Fruit fly (Drosophila melanogaster) whole organism, embryonic: ENCODE measurements around the gene CG10993.

ENCODE experiments used
- Abd-B ChIP-seq: fragments of 200-800 bp; sonication (Bioruptor generic); optimal IDR thresholded peaks from 2 replicates; lab custom pipeline; 2018; ENCODE audit warnings: missing biosample characterization, mild to moderate bottlenecking, missing genetic modification characterization, moderate library complexity
- Bteb2 ChIP-seq: fragments of 200-800 bp; sonication (Bioruptor generic); optimal IDR thresholded peaks from 2 replicates; lab custom pipeline; 2016; ENCODE audit warnings: missing biosample characterization, missing genetic modification characterization
- CG10654 ChIP-seq: fragments of 200-800 bp; sonication (Bioruptor generic); optimal IDR thresholded peaks from 2 replicates; lab custom pipeline; 2016; ENCODE audit warnings: missing biosample characterization, missing genetic modification characterization
- CG11504 ChIP-seq: fragments of 200-800 bp; sonication (Bioruptor generic); optimal IDR thresholded peaks from 3 replicates; lab custom pipeline; 2019; ENCODE audit warnings: missing biosample characterization, mild to moderate bottlenecking, missing genetic modification characterization, moderate library complexity
- CG11723 ChIP-seq: fragments of 200-800 bp; sonication (Bioruptor generic); optimal IDR thresholded peaks from 2 replicates; lab custom pipeline; 2017; ENCODE audit warnings: missing biosample characterization, mild to moderate bottlenecking, missing genetic modification characterization
- CG12104 ChIP-seq: fragments of 200-800 bp; sonication (Bioruptor generic); optimal IDR thresholded peaks from 3 replicates; lab custom pipeline; 2016; ENCODE audit warnings: missing biosample characterization, missing genetic modification characterization
- CG12299 ChIP-seq: fragments of 200-800 bp; sonication (Bioruptor generic); optimal IDR thresholded peaks from 2 replicates; lab custom pipeline; 2018; ENCODE audit warnings: missing biosample characterization, mild to moderate bottlenecking, missing genetic modification characterization
- CG1233 ChIP-seq: fragments of 200-800 bp; sonication (Bioruptor generic); optimal IDR thresholded peaks from 4 replicates; lab custom pipeline; 2018; ENCODE audit warnings: missing biosample characterization, mild to moderate bottlenecking, missing genetic modification characterization
- CG12744 ChIP-seq: fragments of 200-800 bp; sonication (Bioruptor generic); optimal IDR thresholded peaks from 2 replicates; lab custom pipeline; 2016; ENCODE audit warnings: missing biosample characterization, missing genetic modification characterization
- CG15696 ChIP-seq: fragments of 200-800 bp; sonication (Bioruptor generic); optimal IDR thresholded peaks from 2 replicates; lab custom pipeline; 2019; ENCODE audit warnings: missing biosample characterization, mild to moderate bottlenecking, missing genetic modification characterization, moderate library complexity
- CG17328 ChIP-seq: fragments of 200-800 bp; sonication (Bioruptor generic); IDR thresholded peaks from 2 replicates; pipeline ENCODE4 v1.3.6; 2022; ENCODE audit warnings: missing biosample characterization, missing genetic modification characterization
- CG17385 ChIP-seq: fragments of 200-800 bp; sonication (Bioruptor generic); optimal IDR thresholded peaks from 3 replicates; lab custom pipeline; 2018; ENCODE audit warnings: missing biosample characterization, mild to moderate bottlenecking, missing genetic modification characterization
- CG1792 ChIP-seq: fragments of 200-800 bp; sonication (Bioruptor generic); optimal IDR thresholded peaks from 2 replicates; lab custom pipeline; 2016; ENCODE audit warnings: missing biosample characterization, missing genetic modification characterization
- CG18262 ChIP-seq: fragments of 200-800 bp; optimal IDR thresholded peaks from 3 replicates; lab custom pipeline; 2019; ENCODE audit warnings: missing biosample characterization, mild to moderate bottlenecking, missing genetic modification characterization, moderate library complexity
- CG1832 ChIP-seq: fragments of 200-800 bp; sonication (Bioruptor generic); optimal IDR thresholded peaks from 2 replicates; lab custom pipeline; 2017; ENCODE audit warnings: missing biosample characterization, mild to moderate bottlenecking, missing genetic modification characterization, inconsistent platforms
- CG2678 ChIP-seq: fragments of 200-800 bp; sonication (Bioruptor generic); optimal IDR thresholded peaks from 3 replicates; lab custom pipeline; 2019; ENCODE audit warnings: missing biosample characterization, mild to moderate bottlenecking, missing genetic modification characterization, moderate library complexity
- CG2875 ChIP-seq: fragments of 200-800 bp; sonication (Bioruptor generic); optimal IDR thresholded peaks from 2 replicates; lab custom pipeline; 2017; ENCODE audit warnings: missing biosample characterization, mild to moderate bottlenecking, missing genetic modification characterization, missing genetic modification reagents
- CG2889 ChIP-seq: fragments of 200-800 bp; sonication (Bioruptor generic); IDR thresholded peaks from 3 replicates; pipeline ENCODE4 v1.3.6; 2022; ENCODE audit warnings: missing biosample characterization, missing genetic modification characterization
- CG33557 ChIP-seq: fragments of 200-800 bp; sonication (Bioruptor generic); optimal IDR thresholded peaks from 2 replicates; lab custom pipeline; 2019; ENCODE audit warnings: missing biosample characterization, mild to moderate bottlenecking, missing genetic modification characterization, moderate library complexity
- CG3838 ChIP-seq: fragments of 200-800 bp; sonication (Bioruptor generic); optimal IDR thresholded peaks from 3 replicates; lab custom pipeline; 2016; ENCODE audit warnings: missing biosample characterization, missing genetic modification characterization
- CG4820 ChIP-seq: fragments of 200-800 bp; sonication (Bioruptor generic); optimal IDR thresholded peaks from 3 replicates; lab custom pipeline; 2016; ENCODE audit warnings: missing biosample characterization, missing genetic modification characterization
- CG6765 ChIP-seq: fragments of 200-800 bp; sonication (Bioruptor generic); optimal IDR thresholded peaks from 3 replicates; lab custom pipeline; 2017; ENCODE audit warnings: missing biosample characterization, mild to moderate bottlenecking, missing genetic modification characterization
- CG6791 ChIP-seq: fragments of 200-800 bp; sonication (Bioruptor generic); IDR thresholded peaks from 3 replicates; pipeline ENCODE4 v1.3.6; 2022; ENCODE audit warnings: missing biosample characterization, missing genetic modification characterization; ENCODE audit not compliant: partially characterized antibody
- CG7963 ChIP-seq: fragments of 200-800 bp; sonication (Bioruptor generic); IDR thresholded peaks from 3 replicates; pipeline ENCODE4 v1.3.6; 2022; ENCODE audit warnings: missing biosample characterization, missing genetic modification characterization; ENCODE audit not compliant: partially characterized antibody
- CG8765 ChIP-seq: fragments of 200-800 bp; sonication (Bioruptor generic); IDR thresholded peaks from 2 replicates; pipeline ENCODE4 v1.3.6; 2022; ENCODE audit warnings: missing biosample characterization, missing genetic modification characterization
- Fer2 ChIP-seq: fragments of 200-800 bp; sonication (Bioruptor generic); optimal IDR thresholded peaks from 2 replicates; lab custom pipeline; 2018; ENCODE audit warnings: missing biosample characterization, mild to moderate bottlenecking, missing genetic modification characterization, moderate library complexity
- Fer3 ChIP-seq: fragments of 200-800 bp; sonication (Bioruptor generic); optimal IDR thresholded peaks from 2 replicates; lab custom pipeline; 2018; ENCODE audit warnings: missing biosample characterization, mild to moderate bottlenecking, missing genetic modification characterization, moderate library complexity
- Hey ChIP-seq: fragments of 200-800 bp; sonication (Bioruptor generic); optimal IDR thresholded peaks from 3 replicates; lab custom pipeline; 2018; ENCODE audit warnings: missing biosample characterization, mild to moderate bottlenecking, missing genetic modification characterization
- Hmx ChIP-seq: fragments of 200-800 bp; sonication (Bioruptor generic); optimal IDR thresholded peaks from 2 replicates; lab custom pipeline; 2016; ENCODE audit warnings: missing biosample characterization, missing genetic modification characterization
- Kr ChIP-seq: fragments of 200-800 bp; sonication (Bioruptor generic); optimal IDR thresholded peaks from 2 replicates; lab custom pipeline; 2017; ENCODE audit warnings: missing biosample characterization, mild to moderate bottlenecking, missing genetic modification characterization
- Meics ChIP-seq: fragments of 200-800 bp; sonication (Bioruptor generic); optimal IDR thresholded peaks from 2 replicates; lab custom pipeline; 2017; ENCODE audit warnings: missing biosample characterization, mild to moderate bottlenecking, missing genetic modification characterization
- Nf-YA ChIP-seq: fragments of 200-800 bp; sonication (Bioruptor generic); IDR thresholded peaks from 2 replicates; pipeline ENCODE4 v1.3.6; 2022; ENCODE audit warnings: missing biosample characterization, missing genetic modification characterization
- Rfx ChIP-seq: fragments of 200-800 bp; sonication (Bioruptor generic); IDR thresholded peaks from 2 replicates; pipeline ENCODE4 v1.3.6; 2022; ENCODE audit warnings: missing biosample characterization, missing genetic modification characterization
- Scr ChIP-seq: fragments of 200-800 bp; sonication (Bioruptor generic); IDR thresholded peaks from 2 replicates; pipeline ENCODE4 v1.3.6; 2022; ENCODE audit warnings: missing biosample characterization, missing genetic modification characterization; ENCODE audit not compliant: partially characterized antibody
- Stat92E ChIP-seq, 3 experiments: fragments of >200 bp in 2 of 3; fragments of 200-800 bp in 1 of 3; sonication (Bioruptor generic) in 1 of 3; optimal IDR thresholded peaks; 2 replicates each; lab custom pipeline; 2017 to 2019; ENCODE audit warnings: missing biosample characterization in 3 of 3, missing genetic modification characterization in 3 of 3, mild to moderate bottlenecking in 1 of 3, moderate library complexity in 1 of 3
- Usf ChIP-seq: fragments of 200-800 bp; sonication (Bioruptor generic); optimal IDR thresholded peaks from 2 replicates; lab custom pipeline; 2017; ENCODE audit warnings: missing genotype, missing biosample characterization, missing genetic modification characterization
- al ChIP-seq: fragments of 200-800 bp; sonication (Bioruptor generic); IDR thresholded peaks from 2 replicates; pipeline ENCODE4 v1.3.6; 2022; ENCODE audit warnings: missing biosample characterization, missing genetic modification characterization
- bbx ChIP-seq: fragments of 200-800 bp; sonication (Bioruptor generic); IDR thresholded peaks from 2 replicates; pipeline ENCODE4 v1.3.6; 2022; ENCODE audit warnings: missing biosample characterization, missing genetic modification characterization; ENCODE audit not compliant: partially characterized antibody
- bsh ChIP-seq, 2 experiments: fragments of 200-800 bp; sonication (Bioruptor generic); optimal IDR thresholded peaks; 2 replicates each; lab custom pipeline; 2017 to 2018; ENCODE audit warnings: mild to moderate bottlenecking in 2 of 2, missing biosample characterization in 2 of 2, missing genetic modification characterization in 2 of 2, moderate library complexity in 1 of 2
- crol ChIP-seq: fragments of 200-800 bp; sonication (Bioruptor generic); IDR thresholded peaks from 2 replicates; pipeline ENCODE4 v1.3.6; 2022; ENCODE audit warnings: missing biosample characterization, missing genetic modification characterization
- en ChIP-seq: fragments of 200-800 bp; sonication (Bioruptor generic); optimal IDR thresholded peaks from 2 replicates; lab custom pipeline; 2016; ENCODE audit warnings: missing biosample characterization, missing genetic modification characterization
- grau ChIP-seq: fragments of 200-800 bp; optimal IDR thresholded peaks from 3 replicates; lab custom pipeline; 2019; ENCODE audit warnings: missing biosample characterization, mild to moderate bottlenecking, missing genetic modification characterization, moderate library complexity
- jing ChIP-seq: fragments of 200-800 bp; sonication (Bioruptor generic); optimal IDR thresholded peaks from 2 replicates; lab custom pipeline; 2018; ENCODE audit warnings: missing biosample characterization, mild to moderate bottlenecking, missing genetic modification characterization
- kay ChIP-seq: fragments of 200-800 bp; sonication (Bioruptor generic); optimal IDR thresholded peaks from 2 replicates; lab custom pipeline; 2016; ENCODE audit warnings: missing biosample characterization, missing genetic modification characterization
- nerfin-1 ChIP-seq: fragments of 200-800 bp; sonication (Bioruptor generic); optimal IDR thresholded peaks from 3 replicates; lab custom pipeline; 2019; ENCODE audit warnings: missing biosample characterization, mild to moderate bottlenecking, missing genetic modification characterization, moderate library complexity
- nom ChIP-seq: fragments of 200-800 bp; sonication (Bioruptor generic); optimal IDR thresholded peaks from 2 replicates; lab custom pipeline; 2017; ENCODE audit warnings: missing biosample characterization, missing genetic modification characterization, mild to moderate bottlenecking, moderate library complexity, missing genetic modification reagents
- tna ChIP-seq: fragments of 200-800 bp; sonication (Bioruptor generic); IDR thresholded peaks from 2 replicates; pipeline ENCODE4 v1.3.6; 2022; ENCODE audit warnings: missing biosample characterization, missing genetic modification characterization; ENCODE audit not compliant: partially characterized antibody
- trh ChIP-seq: fragments of 200-800 bp; sonication (Bioruptor generic); optimal IDR thresholded peaks from 2 replicates; lab custom pipeline; 2016; ENCODE audit warnings: missing biosample characterization, missing genetic modification characterization
- vnd ChIP-seq: fragments of 200-800 bp; sonication (Bioruptor generic); IDR thresholded peaks from 3 replicates; pipeline ENCODE4 v1.3.6; 2022; ENCODE audit warnings: missing biosample characterization, missing genetic modification characterization; ENCODE audit not compliant: partially characterized antibody

The CG10993 gene

DNA sequence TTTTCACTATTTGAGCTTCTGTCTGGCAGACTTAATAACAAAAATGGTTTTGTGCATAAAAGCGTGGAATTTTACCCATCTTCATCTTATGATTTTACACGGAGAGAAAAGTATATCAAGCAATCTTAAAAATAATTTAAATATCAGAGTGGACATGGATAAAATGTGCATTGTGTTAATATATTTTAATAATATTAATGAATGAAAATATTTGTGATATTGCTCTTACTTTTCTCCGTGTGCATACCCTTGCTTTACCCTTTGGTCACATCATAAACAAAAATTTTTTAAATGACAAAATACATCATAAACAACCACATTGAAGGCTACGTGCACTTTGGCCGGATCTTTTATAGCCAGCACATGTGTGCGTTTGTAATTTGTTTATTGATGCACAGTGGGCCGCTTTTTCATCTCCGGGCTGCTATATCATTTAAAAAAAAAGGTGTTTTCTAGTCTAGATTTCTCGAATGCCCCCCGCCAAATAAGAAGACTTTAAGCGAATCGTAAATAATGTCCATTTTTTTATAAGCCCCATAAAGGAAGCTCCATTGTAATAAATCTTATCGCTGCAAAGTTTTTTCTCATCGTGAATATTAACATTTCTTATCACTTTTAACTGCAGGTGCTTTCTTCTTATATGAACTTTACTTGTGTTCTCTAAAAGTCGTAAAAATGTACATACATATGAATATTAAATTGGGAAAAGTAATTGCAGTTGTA lies 26.4 kb downstream of the CG10993 start (continued):
- no peak for TF ChIP-seq CG2889 (GFP tag; lab: Robert Waterston, UW)
- TF ChIP-seq CG33557, result no peak
- no peak for TF ChIP-seq Meics (GFP tag; lab: Kevin White, UChicago)
- TF ChIP-seq jing, result peak; percentile 0
- TF ChIP-seq trh, result no peak
- no peak for TF ChIP-seq nom
- TF ChIP-seq CG12744 (GFP tag; lab: Kevin White, UChicago), result no peak
- TF ChIP-seq tna, result no peak
- no peak for TF ChIP-seq Hey
- peak; percentile 63 for TF ChIP-seq CG2678 (tag; lab: Kevin White, UChicago)
- no peak for TF ChIP-seq Bteb2 (GFP tag; lab: Kevin White, UChicago)
- no peak for TF ChIP-seq vnd (GFP tag; lab: Robert Waterston, UW)
- TF ChIP-seq CG6791, result no peak
- no peak for TF ChIP-seq Scr (GFP tag; lab: Robert Waterston, UW)
- no peak for TF ChIP-seq CG1792 (GFP tag; lab: Kevin White, UChicago)
- TF ChIP-seq en (GFP tag; lab: Kevin White, UChicago), result no peak
- TF ChIP-seq CG18262, result peak; percentile 49
- TF ChIP-seq bbx (GFP tag; lab: Robert Waterston, UW), result no peak
- peak; percentile 25 for TF ChIP-seq CG17385 (GFP tag; lab: Kevin White, UChicago)
- peak; percentile 61 for TF ChIP-seq CG17328 (GFP tag; lab: Robert Waterston, UW)
- no peak for TF ChIP-seq al (GFP tag; lab: Robert Waterston, UW)
- no peak for TF ChIP-seq CG11723 (GFP tag; lab: Kevin White, UChicago)
- no peak for TF ChIP-seq crol (GFP tag; lab: Robert Waterston, UW)
- TF ChIP-seq Nf-YA, result 0 out of 2 replicates have a peak, but pooled peaks have one; percentile 46
- TF ChIP-seq CG6765 (GFP tag; lab: Kevin White, UChicago), result no peak
- TF ChIP-seq Usf (GFP tag; lab: Kevin White, UChicago), result no peak
- TF ChIP-seq Fer3 (tag; lab: Kevin White, UChicago), result peak; percentile 36
- TF ChIP-seq CG4820 (GFP tag; lab: Kevin White, UChicago), result peak; percentile 34
- no peak for TF ChIP-seq Kr (GFP tag; lab: Kevin White, UChicago)
- TF ChIP-seq Stat92E (GFP tag; optimal IDR thresholded peaks at IDR 0.05; lab: Kevin White, UChicago), result no peak
- TF ChIP-seq CG10654, result no peak
- peak; percentile 27 for TF ChIP-seq CG1233 (GFP tag; lab: Kevin White, UChicago)
- TF ChIP-seq Hmx, result no peak
- TF ChIP-seq CG15696, result no peak
- peak; percentile 74 for TF ChIP-seq CG11504
- no peak for TF ChIP-seq CG12104
- no peak for TF ChIP-seq CG3838 (GFP tag; lab: Kevin White, UChicago)
- peak; percentile 44 for TF ChIP-seq CG2875 (GFP tag; lab: Kevin White, UChicago)
- peak; percentile 23 for TF ChIP-seq nerfin-1
- no peak for TF ChIP-seq CG8765
- no peak for TF ChIP-seq kay (GFP tag; lab: Kevin White, UChicago)
- TF ChIP-seq CG12299 (tag; lab: Kevin White, UChicago), result no peak
- TF ChIP-seq Rfx, result peak; percentile 60
- TF ChIP-seq CG1832 (GFP tag; lab: Kevin White, UChicago), result no peak
- TF ChIP-seq grau, result peak; percentile 54
- peak; percentile 60 for TF ChIP-seq Abd-B (GFP tag; lab: Kevin White, UChicago)
- peak in 1 of 2 experiments; percentile 65 for TF ChIP-seq bsh (GFP tag; optimal IDR thresholded peaks at IDR 0.05; lab: Kevin White, UChicago)
- no peak for TF ChIP-seq CG7963 (GFP tag; lab: Robert Waterston, UW)
- TF ChIP-seq Fer2 (tag; lab: Kevin White, UChicago), result no peak
